Worm (Caenorhabditis elegans) whole organism, mixed stage, embryonic: ENCODE results near the gene F59B10.4.
"Not testable (repeated sequence)": the region's sequence is repeated elsewhere in the genome, so short reads cannot be mapped to it uniquely, and the experiment has no call there.

Experiments
- M03D4.4 ChIP-seq: sonication (generic microtip); optimal IDR thresholded peaks from 2 replicates; lab custom pipeline; 2017; ENCODE audit warnings: mild to moderate bottlenecking, missing genetic modification characterization, missing compliant biosample characterization
- bed-3 ChIP-seq: fragments of 200-800 bp; sonication (Bioruptor generic); optimal IDR thresholded peaks from 3 replicates; lab custom pipeline; 2018; ENCODE audit warnings: mild to moderate bottlenecking, missing genetic modification characterization, moderate library complexity, missing compliant biosample characterization
- blmp-1 ChIP-seq: fragments of 150-350 bp; optimal IDR thresholded peaks from 2 replicates; lab custom pipeline; 2014; ENCODE audit warnings: missing biosample characterization, missing genetic modification characterization
- ceh-39 ChIP-seq: fragments of 150-350 bp; optimal IDR thresholded peaks from 2 replicates; lab custom pipeline; 2014; ENCODE audit warnings: missing biosample characterization, missing genetic modification characterization
- ceh-43 ChIP-seq: fragments of 200-800 bp; sonication (Bioruptor generic); optimal IDR thresholded peaks from 2 replicates; lab custom pipeline; 2018; ENCODE audit warnings: mild to moderate bottlenecking, missing genetic modification characterization, moderate library complexity, missing compliant biosample characterization
- ces-1 ChIP-seq: fragments of 150-350 bp; optimal IDR thresholded peaks from 2 replicates; lab custom pipeline; 2014; ENCODE audit warnings: missing biosample characterization, missing genetic modification reagents, missing genetic modification characterization
- drap-1 ChIP-seq: fragments of 200-800 bp; sonication (Bioruptor generic); optimal IDR thresholded peaks from 3 replicates; lab custom pipeline; 2018; ENCODE audit warnings: mild to moderate bottlenecking, missing genetic modification characterization, missing compliant biosample characterization
- elt-1 ChIP-seq: sonication (generic microtip); optimal IDR thresholded peaks from 2 replicates; lab custom pipeline; 2017; ENCODE audit warnings: missing genetic modification characterization, mild to moderate bottlenecking, missing compliant biosample characterization, antibody characterized with exemption, moderate library complexity, borderline replicate concordance; ENCODE audit not compliant: insufficient read depth
- elt-3 ChIP-seq: fragments of 150-350 bp; optimal IDR thresholded peaks from 2 replicates; lab custom pipeline; 2014; ENCODE audit warnings: missing biosample characterization, missing genetic modification characterization
- flh-1 ChIP-seq: fragments of 200-800 bp; sonication (Bioruptor generic); optimal IDR thresholded peaks from 2 replicates; lab custom pipeline; 2018; ENCODE audit warnings: mild to moderate bottlenecking, missing genetic modification characterization, moderate library complexity, missing compliant biosample characterization
- ham-2 ChIP-seq: fragments of 200-800 bp; sonication (Bioruptor generic); optimal IDR thresholded peaks from 2 replicates; lab custom pipeline; 2018; ENCODE audit warnings: mild to moderate bottlenecking, missing genetic modification characterization, missing compliant biosample characterization
- hlh-1 ChIP-seq: fragments of 150-350 bp; optimal IDR thresholded peaks from 2 replicates; lab custom pipeline; 2014; ENCODE audit warnings: missing biosample characterization, missing genetic modification reagents, missing genetic modification characterization
- lin-13 ChIP-seq: fragments of 150-350 bp; optimal IDR thresholded peaks from 2 replicates; lab custom pipeline; 2014; ENCODE audit warnings: missing biosample characterization, missing genetic modification characterization
- lin-32 ChIP-seq: fragments of 200-800 bp; sonication (Bioruptor generic); optimal IDR thresholded peaks from 2 replicates; lab custom pipeline; 2018; ENCODE audit warnings: mild to moderate bottlenecking, missing genetic modification characterization, missing compliant biosample characterization
- lsy-2 ChIP-seq: fragments of 150-350 bp; optimal IDR thresholded peaks from 2 replicates; lab custom pipeline; 2014; ENCODE audit warnings: missing biosample characterization, missing genetic modification characterization
- mab-5 ChIP-seq: fragments of 150-350 bp; optimal IDR thresholded peaks from 2 replicates; lab custom pipeline; 2014; ENCODE audit warnings: missing biosample characterization, missing genetic modification characterization
- mep-1 ChIP-seq: fragments of 150-350 bp; optimal IDR thresholded peaks from 2 replicates; lab custom pipeline; 2017; ENCODE audit warnings: missing biosample characterization, missing genetic modification reagents, missing genetic modification characterization, inconsistent platforms
- mls-2 ChIP-seq: sonication (generic microtip); optimal IDR thresholded peaks from 2 replicates; lab custom pipeline; 2016; ENCODE audit warnings: mild to moderate bottlenecking, missing genetic modification characterization, moderate library complexity, missing compliant biosample characterization
- nhr-2 ChIP-seq: fragments of 150-350 bp; optimal IDR thresholded peaks from 2 replicates; lab custom pipeline; 2014; ENCODE audit warnings: missing biosample characterization, missing genetic modification characterization
- nhr-237 ChIP-seq: fragments of 150-350 bp; optimal IDR thresholded peaks from 2 replicates; lab custom pipeline; 2014; ENCODE audit warnings: missing biosample characterization, missing genetic modification characterization
- nhr-28 ChIP-seq: fragments of 150-350 bp; optimal IDR thresholded peaks from 2 replicates; lab custom pipeline; 2014; ENCODE audit warnings: missing biosample characterization, missing genetic modification characterization
- nhr-76 ChIP-seq: sonication (generic microtip); optimal IDR thresholded peaks from 2 replicates; lab custom pipeline; 2017; ENCODE audit warnings: missing biosample characterization, missing genetic modification characterization
- pha-4 ChIP-seq: fragments of 150-350 bp; optimal IDR thresholded peaks from 2 replicates; lab custom pipeline; 2018; ENCODE audit warnings: missing biosample characterization, missing genetic modification reagents, missing genetic modification characterization
- sem-2 ChIP-seq: fragments of 200-800 bp; sonication (Bioruptor generic); optimal IDR thresholded peaks from 2 replicates; lab custom pipeline; 2018; ENCODE audit warnings: mild to moderate bottlenecking, missing genetic modification characterization, missing compliant biosample characterization
- snpc-4 ChIP-seq: fragments of 150-350 bp; optimal IDR thresholded peaks from 2 replicates; lab custom pipeline; 2014; ENCODE audit warnings: missing biosample characterization, missing genetic modification characterization
- sptf-1 ChIP-seq: sonication (generic microtip); optimal IDR thresholded peaks from 2 replicates; lab custom pipeline; 2017; ENCODE audit warnings: mild to moderate bottlenecking, missing genetic modification characterization, moderate library complexity, missing compliant biosample characterization
- unc-120 ChIP-seq: sonication (generic microtip); optimal IDR thresholded peaks from 2 replicates; lab custom pipeline; 2017; ENCODE audit warnings: missing genetic modification characterization, missing compliant biosample characterization; ENCODE audit not compliant: poor library complexity, severe bottlenecking
- unc-39 ChIP-seq: fragments of 150-350 bp; optimal IDR thresholded peaks from 2 replicates; lab custom pipeline; 2014; ENCODE audit warnings: missing biosample characterization, missing genetic modification characterization
- zip-8 ChIP-seq: fragments of 150-350 bp; optimal IDR thresholded peaks from 2 replicates; lab custom pipeline; 2014; ENCODE audit warnings: missing biosample characterization, missing genetic modification characterization
- ztf-11 ChIP-seq: fragments of 150-350 bp; optimal IDR thresholded peaks from 2 replicates; lab custom pipeline; 2014; ENCODE audit warnings: missing biosample characterization, missing genetic modification characterization

The F59B10.4 gene

ce11 chrII:10500674-10501073 lies 18.2 kb downstream of the F59B10.4 start:
- TF ChIP-seq blmp-1 (tag; lab: Kevin White, UChicago) = no peak
- TF ChIP-seq flh-1 (GFP tag; lab: Kevin White, UChicago) = no peak
- TF ChIP-seq unc-120 (tag; lab: Kevin White, UChicago) = no peak
- no peak for TF ChIP-seq lin-32 (GFP tag; lab: Kevin White, UChicago)
- TF ChIP-seq lsy-2 (tag; lab: Kevin White, UChicago) = no peak
- TF ChIP-seq nhr-28 (tag; lab: Kevin White, UChicago) = no peak
- no peak for TF ChIP-seq ceh-39 (tag; lab: Kevin White, UChicago)
- no peak for TF ChIP-seq ces-1
- no peak for TF ChIP-seq mls-2 (tag; lab: Kevin White, UChicago)
- no peak for TF ChIP-seq lin-13
- no peak for TF ChIP-seq elt-3
- TF ChIP-seq drap-1 = no peak
- TF ChIP-seq sptf-1 (tag; lab: Kevin White, UChicago) = no peak

- no peak for TF ChIP-seq snpc-4
- TF ChIP-seq nhr-2 (tag; lab: Kevin White, UChicago) = no peak
- no peak for TF ChIP-seq bed-3
- TF ChIP-seq ceh-43 (GFP tag; lab: Kevin White, UChicago) = no peak
- TF ChIP-seq zip-8 = no peak
Measured at ce11 chrII:10495912-10496311, 23.0 kb downstream of the F59B10.4 start, which contains the start of gene ZK666.12. Gene ZK666.12, plus strand, starts transcription at chrII:10496212.

- TF ChIP-seq ceh-43 (GFP tag; lab: Kevin White, UChicago) (no peak), ham-2 (GFP tag; lab: Kevin White, UChicago) (no peak), M03D4.4 (tag; lab: Kevin White, UChicago) (no peak), ces-1 (no peak), bed-3 (no peak), unc-39 (tag; lab: Kevin White, UChicago) (no peak), sptf-1 (tag; lab: Kevin White, UChicago) (no peak), nhr-28 (tag; lab: Kevin White, UChicago) (no peak), mab-5 (tag; lab: Kevin White, UChicago) (no peak), elt-3 (no peak), snpc-4 (no peak), pha-4 (no peak), lsy-2 (tag; lab: Kevin White, UChicago) (no peak), nhr-2 (tag; lab: Kevin White, UChicago) (no peak), blmp-1 (tag; lab: Kevin White, UChicago) (no peak), nhr-76 (tag; lab: Kevin White, UChicago) (no peak), drap-1 (no peak), lin-13 (no peak), lin-32 (GFP tag; lab: Kevin White, UChicago) (no peak), nhr-237 (tag; lab: Kevin White, UChicago) (no peak)
Measured at ce11 chrII:10494467-10494866, 24.4 kb downstream of the F59B10.4 start, which contains the start of gene ZK666.14. Gene ZK666.14, plus strand, starts transcription at chrII:10494767.

DNA sequence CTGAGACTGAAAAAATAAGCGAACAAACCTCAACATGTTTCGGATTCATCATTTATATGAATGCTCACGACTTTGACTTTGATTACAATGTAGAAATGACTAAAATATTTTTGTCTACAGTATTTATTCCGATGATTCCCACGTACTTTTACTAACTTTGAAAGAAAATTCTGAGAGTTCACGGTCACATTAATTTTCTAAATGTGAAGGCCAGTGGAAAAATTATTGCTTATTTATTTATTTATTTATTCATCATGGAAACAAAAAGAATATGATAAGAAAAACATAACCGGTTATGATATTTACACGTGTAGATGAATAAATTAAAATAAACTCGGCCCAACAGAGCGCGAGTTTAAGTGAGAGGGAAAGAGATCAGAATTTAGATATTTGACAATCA lies 25.9 kb downstream of the F59B10.4 start, which contains the start of gene ZK666.8:
TSS of gene ZK666.8 (minus strand) at position 101 of the 400 bp plus-strand sequence.
- TF ChIP-seq bed-3, ces-1, snpc-4: not testable (repeated sequence)

ce11 chrII:10490329-10490728 lies 28.6 kb downstream of the F59B10.4 start, which contains the start of gene clec-61:
Gene clec-61, minus strand, starts transcription at chrII:10490537.
- TF ChIP-seq hlh-1 (tag; lab: Kevin White, UChicago) = no peak
- no peak for TF ChIP-seq bed-3
- TF ChIP-seq nhr-237 (tag; lab: Kevin White, UChicago) = no peak
- TF ChIP-seq sem-2 (GFP tag; lab: Kevin White, UChicago) = no peak
- TF ChIP-seq, all 35 proteins: peak for 0

- TF ChIP-seq elt-3 (no peak), elt-1 (no peak), mep-1 (tag; lab: Kevin White, UChicago) (no peak), unc-120 (tag; lab: Kevin White, UChicago) (no peak), ztf-11 (tag; lab: Kevin White, UChicago) (no peak), mab-5 (tag; lab: Kevin White, UChicago) (no peak), nhr-76 (tag; lab: Kevin White, UChicago) (no peak)
Measured at ce11 chrII:10486738-10487137, 32.2 kb downstream of the F59B10.4 start, which contains the start of gene ZK666.15. Gene ZK666.15, plus strand, starts transcription at chrII:10487038.
